Worm (Caenorhabditis elegans) whole organism, mixed stage, embryonic: ENCODE results near the gene rpc-11.

Source experiments
- M03D4.4 ChIP-seq: sonication (generic microtip); optimal IDR thresholded peaks from 2 replicates; lab custom pipeline; 2017; ENCODE audit warnings: mild to moderate bottlenecking, missing genetic modification characterization, missing compliant biosample characterization
- bed-3 ChIP-seq: fragments of 200-800 bp; sonication (Bioruptor generic); optimal IDR thresholded peaks from 3 replicates; lab custom pipeline; 2018; ENCODE audit warnings: mild to moderate bottlenecking, missing genetic modification characterization, moderate library complexity, missing compliant biosample characterization
- blmp-1 ChIP-seq: fragments of 150-350 bp; optimal IDR thresholded peaks from 2 replicates; lab custom pipeline; 2014; ENCODE audit warnings: missing biosample characterization, missing genetic modification characterization
- ceh-43 ChIP-seq: fragments of 200-800 bp; sonication (Bioruptor generic); optimal IDR thresholded peaks from 2 replicates; lab custom pipeline; 2018; ENCODE audit warnings: mild to moderate bottlenecking, missing genetic modification characterization, moderate library complexity, missing compliant biosample characterization
- ceh-83 ChIP-seq: fragments of 200-800 bp; sonication (Bioruptor generic); optimal IDR thresholded peaks from 2 replicates; lab custom pipeline; 2018; ENCODE audit warnings: mild to moderate bottlenecking, missing genetic modification characterization, missing compliant biosample characterization
- cnd-1 ChIP-seq: fragments of 200-800 bp; sonication (Bioruptor generic); optimal IDR thresholded peaks from 2 replicates; lab custom pipeline; 2018; ENCODE audit warnings: mild to moderate bottlenecking, missing genetic modification characterization, missing compliant biosample characterization
- drap-1 ChIP-seq: fragments of 200-800 bp; sonication (Bioruptor generic); optimal IDR thresholded peaks from 3 replicates; lab custom pipeline; 2018; ENCODE audit warnings: mild to moderate bottlenecking, missing genetic modification characterization, missing compliant biosample characterization
- elt-1 ChIP-seq: sonication (generic microtip); optimal IDR thresholded peaks from 2 replicates; lab custom pipeline; 2017; ENCODE audit warnings: missing genetic modification characterization, mild to moderate bottlenecking, missing compliant biosample characterization, antibody characterized with exemption, moderate library complexity, borderline replicate concordance; ENCODE audit not compliant: insufficient read depth
- elt-3 ChIP-seq: fragments of 150-350 bp; optimal IDR thresholded peaks from 2 replicates; lab custom pipeline; 2014; ENCODE audit warnings: missing biosample characterization, missing genetic modification characterization
- flh-1 ChIP-seq: fragments of 200-800 bp; sonication (Bioruptor generic); optimal IDR thresholded peaks from 2 replicates; lab custom pipeline; 2018; ENCODE audit warnings: mild to moderate bottlenecking, missing genetic modification characterization, moderate library complexity, missing compliant biosample characterization
- ham-2 ChIP-seq: fragments of 200-800 bp; sonication (Bioruptor generic); optimal IDR thresholded peaks from 2 replicates; lab custom pipeline; 2018; ENCODE audit warnings: mild to moderate bottlenecking, missing genetic modification characterization, missing compliant biosample characterization
- hlh-1 ChIP-seq: fragments of 150-350 bp; optimal IDR thresholded peaks from 2 replicates; lab custom pipeline; 2014; ENCODE audit warnings: missing biosample characterization, missing genetic modification reagents, missing genetic modification characterization
- lin-13 ChIP-seq: fragments of 150-350 bp; optimal IDR thresholded peaks from 2 replicates; lab custom pipeline; 2014; ENCODE audit warnings: missing biosample characterization, missing genetic modification characterization
- lin-32 ChIP-seq: fragments of 200-800 bp; sonication (Bioruptor generic); optimal IDR thresholded peaks from 2 replicates; lab custom pipeline; 2018; ENCODE audit warnings: mild to moderate bottlenecking, missing genetic modification characterization, missing compliant biosample characterization
- lsy-2 ChIP-seq: fragments of 150-350 bp; optimal IDR thresholded peaks from 2 replicates; lab custom pipeline; 2014; ENCODE audit warnings: missing biosample characterization, missing genetic modification characterization
- mab-5 ChIP-seq: fragments of 150-350 bp; optimal IDR thresholded peaks from 2 replicates; lab custom pipeline; 2014; ENCODE audit warnings: missing biosample characterization, missing genetic modification characterization
- mls-2 ChIP-seq: sonication (generic microtip); optimal IDR thresholded peaks from 2 replicates; lab custom pipeline; 2016; ENCODE audit warnings: mild to moderate bottlenecking, missing genetic modification characterization, moderate library complexity, missing compliant biosample characterization
- nhr-2 ChIP-seq: fragments of 150-350 bp; optimal IDR thresholded peaks from 2 replicates; lab custom pipeline; 2014; ENCODE audit warnings: missing biosample characterization, missing genetic modification characterization
- nhr-237 ChIP-seq: fragments of 150-350 bp; optimal IDR thresholded peaks from 2 replicates; lab custom pipeline; 2014; ENCODE audit warnings: missing biosample characterization, missing genetic modification characterization
- nhr-28 ChIP-seq: fragments of 150-350 bp; optimal IDR thresholded peaks from 2 replicates; lab custom pipeline; 2014; ENCODE audit warnings: missing biosample characterization, missing genetic modification characterization
- nhr-76 ChIP-seq: sonication (generic microtip); optimal IDR thresholded peaks from 2 replicates; lab custom pipeline; 2017; ENCODE audit warnings: missing biosample characterization, missing genetic modification characterization
- pha-4 ChIP-seq: fragments of 150-350 bp; optimal IDR thresholded peaks from 2 replicates; lab custom pipeline; 2018; ENCODE audit warnings: missing biosample characterization, missing genetic modification reagents, missing genetic modification characterization
- sem-2 ChIP-seq: fragments of 200-800 bp; sonication (Bioruptor generic); optimal IDR thresholded peaks from 2 replicates; lab custom pipeline; 2018; ENCODE audit warnings: mild to moderate bottlenecking, missing genetic modification characterization, missing compliant biosample characterization
- snpc-4 ChIP-seq: fragments of 150-350 bp; optimal IDR thresholded peaks from 2 replicates; lab custom pipeline; 2014; ENCODE audit warnings: missing biosample characterization, missing genetic modification characterization
- sptf-1 ChIP-seq: sonication (generic microtip); optimal IDR thresholded peaks from 2 replicates; lab custom pipeline; 2017; ENCODE audit warnings: mild to moderate bottlenecking, missing genetic modification characterization, moderate library complexity, missing compliant biosample characterization
- tbx-8 ChIP-seq: fragments of 200-800 bp; sonication (Bioruptor generic); optimal IDR thresholded peaks from 2 replicates; lab custom pipeline; 2018; ENCODE audit warnings: mild to moderate bottlenecking, missing genetic modification characterization, moderate library complexity, missing compliant biosample characterization
- unc-120 ChIP-seq: sonication (generic microtip); optimal IDR thresholded peaks from 2 replicates; lab custom pipeline; 2017; ENCODE audit warnings: missing genetic modification characterization, missing compliant biosample characterization; ENCODE audit not compliant: poor library complexity, severe bottlenecking
- unc-39 ChIP-seq: fragments of 150-350 bp; optimal IDR thresholded peaks from 2 replicates; lab custom pipeline; 2014; ENCODE audit warnings: missing biosample characterization, missing genetic modification characterization
- unc-62 ChIP-seq: fragments of 150-350 bp; optimal IDR thresholded peaks from 2 replicates; lab custom pipeline; 2014; ENCODE audit warnings: missing biosample characterization, missing genetic modification reagents, missing genetic modification characterization

rpc-11 gene

DNA sequence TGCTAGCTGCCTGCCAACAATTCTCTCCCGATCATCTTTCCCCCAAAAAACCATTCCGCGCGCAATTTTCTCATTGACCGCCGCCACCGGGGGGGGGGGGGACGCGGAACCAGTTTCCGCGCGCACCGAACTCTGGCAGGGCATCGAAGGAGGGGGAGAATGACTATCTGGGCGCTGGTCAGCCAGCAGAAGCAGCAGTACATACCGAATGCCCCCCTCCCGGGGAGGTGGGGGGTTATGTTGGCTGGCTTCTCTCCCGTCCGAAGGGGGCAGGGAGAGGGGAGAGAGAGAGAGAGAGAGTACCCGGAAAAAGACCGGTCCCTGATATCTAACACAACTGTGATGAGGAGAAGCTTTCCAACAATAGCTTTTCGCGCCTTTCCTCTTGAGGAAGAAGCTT, 32.1 kb downstream of the rpc-11 start:
- peak; percentile 65 for TF ChIP-seq sptf-1 (tag; lab: Kevin White, UChicago)
- TF ChIP-seq cnd-1: peak; percentile 42
- TF ChIP-seq M03D4.4: peak; percentile 55
- TF ChIP-seq mls-2: peak; percentile 63
- TF ChIP-seq unc-120 (tag; lab: Kevin White, UChicago): no peak
- TF ChIP-seq ham-2 (GFP tag; lab: Kevin White, UChicago): peak; percentile 46
- TF ChIP-seq drap-1: peak; percentile 28
- peak; percentile 36 for TF ChIP-seq bed-3
- no peak for TF ChIP-seq blmp-1 (tag; lab: Kevin White, UChicago)
- no peak for TF ChIP-seq nhr-28 (tag; lab: Kevin White, UChicago)

DNA sequence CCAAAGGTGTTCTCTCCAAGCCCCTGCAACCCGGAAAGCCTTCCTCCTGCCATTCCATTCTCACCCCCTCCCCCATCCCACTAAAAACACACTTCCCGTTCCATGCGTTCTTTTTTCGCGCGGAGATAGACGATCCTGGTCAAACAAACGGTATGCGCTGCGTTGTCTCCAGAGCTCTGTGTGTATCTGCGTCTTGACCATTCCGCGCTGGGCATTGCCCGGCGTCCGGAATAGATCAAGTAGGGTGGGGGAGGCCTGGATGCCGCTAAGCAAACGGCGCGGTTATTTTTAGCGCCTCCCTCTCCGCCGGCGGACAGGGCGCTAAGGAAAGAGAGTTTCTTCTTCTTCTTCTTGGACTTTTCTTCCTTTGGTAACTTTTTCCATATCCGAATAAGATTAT, 34.6 kb downstream of the rpc-11 start:
- TF ChIP-seq pha-4 (peak; percentile 51), ceh-43 (GFP tag; lab: Kevin White, UChicago) (no peak)

DNA sequence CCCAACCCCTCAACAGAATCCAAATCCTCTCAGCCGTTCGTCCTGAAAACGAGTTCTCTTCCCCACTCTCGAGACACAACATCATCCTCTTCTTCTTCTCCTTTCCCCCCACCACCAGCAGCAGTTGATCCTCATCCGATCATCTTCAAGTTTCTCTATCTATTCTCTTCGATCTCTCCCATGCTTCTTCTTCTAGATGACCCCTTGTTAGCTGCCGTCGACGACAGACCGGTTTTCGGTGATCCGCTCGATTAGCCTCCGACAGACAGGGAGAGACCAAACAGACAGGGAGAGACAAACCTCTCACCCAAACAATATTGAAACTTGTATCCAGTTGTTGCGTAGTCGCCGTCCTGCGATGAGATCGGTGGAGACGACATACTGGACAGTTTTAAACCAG, 38.5 kb downstream of the rpc-11 start:
- TF ChIP-seq lsy-2 (tag; lab: Kevin White, UChicago): no peak
- no peak for TF ChIP-seq lin-13

DNA sequence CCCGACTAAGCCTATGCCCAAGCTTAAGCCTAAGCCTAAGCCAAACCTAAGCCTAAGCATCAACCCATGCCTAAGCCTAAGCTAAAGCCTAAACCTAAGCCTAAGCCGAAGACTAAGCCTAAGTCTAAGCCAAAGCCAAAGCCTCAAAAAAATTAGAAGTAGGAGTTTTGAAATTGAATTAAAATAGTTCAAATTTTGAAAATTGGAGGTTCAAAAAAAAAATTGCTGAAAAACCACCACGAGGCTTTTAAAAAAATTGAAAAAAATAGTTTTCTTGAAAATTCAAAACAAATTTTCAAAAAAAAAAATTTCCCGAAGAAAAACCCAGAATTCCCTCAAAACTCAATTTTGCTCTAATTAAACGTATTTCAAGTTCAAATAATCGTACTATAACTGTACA, 42.8 kb downstream of the rpc-11 start:
- no peak for TF ChIP-seq nhr-237
- no peak for TF ChIP-seq unc-39
- no peak for TF ChIP-seq tbx-8 (GFP tag; lab: Kevin White, UChicago)
- no peak for TF ChIP-seq flh-1 (GFP tag; lab: Kevin White, UChicago)
- TF ChIP-seq nhr-28 (tag; lab: Kevin White, UChicago): no peak
- TF ChIP-seq unc-120 (tag; lab: Kevin White, UChicago): no peak
- no peak for TF ChIP-seq sem-2 (GFP tag; lab: Kevin White, UChicago)
- no peak for TF ChIP-seq lin-32 (GFP tag; lab: Kevin White, UChicago)
- no peak for TF ChIP-seq ceh-83
- no peak for TF ChIP-seq lin-13
- no peak for TF ChIP-seq drap-1
- no peak for TF ChIP-seq snpc-4 (tag; lab: Kevin White, UChicago)
- TF ChIP-seq M03D4.4: no peak
- no peak for TF ChIP-seq lsy-2 (tag; lab: Kevin White, UChicago)
- no peak for TF ChIP-seq blmp-1 (tag; lab: Kevin White, UChicago)
- TF ChIP-seq mab-5 (tag; lab: Kevin White, UChicago): no peak
- no peak for TF ChIP-seq elt-3 (tag; lab: Kevin White, UChicago)
- no peak for TF ChIP-seq nhr-2 (tag; lab: Kevin White, UChicago)
- no peak for TF ChIP-seq unc-62 (GFP tag; lab: Kevin White, UChicago)
- no peak for TF ChIP-seq nhr-76 (tag; lab: Kevin White, UChicago)

DNA sequence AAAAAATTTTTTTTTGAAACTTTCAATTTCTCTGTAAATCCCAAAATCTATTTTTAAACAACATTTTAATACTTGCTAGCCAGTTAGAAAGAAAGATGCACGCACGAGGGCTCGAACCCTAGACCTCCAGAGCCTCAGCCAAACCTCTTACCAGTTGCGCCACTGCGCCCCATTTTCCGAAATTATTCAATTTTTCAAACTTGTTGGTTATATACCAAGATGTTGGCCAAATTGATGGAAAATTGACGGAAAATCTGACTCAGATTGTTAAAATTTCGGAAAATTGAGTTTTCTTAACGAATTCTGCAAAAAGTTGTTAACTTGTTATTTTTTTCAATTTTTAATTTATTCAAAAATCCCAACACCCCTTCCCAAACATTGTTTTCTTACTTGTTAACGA, 44.1 kb downstream of the rpc-11 start:
- TF ChIP-seq blmp-1 (tag; lab: Kevin White, UChicago) (no peak), nhr-76 (tag; lab: Kevin White, UChicago) (no peak), unc-120 (tag; lab: Kevin White, UChicago) (no peak), ceh-43 (GFP tag; lab: Kevin White, UChicago) (no peak), hlh-1 (tag; lab: Kevin White, UChicago) (no peak), mab-5 (tag; lab: Kevin White, UChicago) (no peak), elt-3 (tag; lab: Kevin White, UChicago) (no peak), elt-1 (tag; lab: Kevin White, UChicago) (no peak), drap-1 (no peak)
- TF ChIP-seq, all 35 proteins: peak for 0

DNA sequence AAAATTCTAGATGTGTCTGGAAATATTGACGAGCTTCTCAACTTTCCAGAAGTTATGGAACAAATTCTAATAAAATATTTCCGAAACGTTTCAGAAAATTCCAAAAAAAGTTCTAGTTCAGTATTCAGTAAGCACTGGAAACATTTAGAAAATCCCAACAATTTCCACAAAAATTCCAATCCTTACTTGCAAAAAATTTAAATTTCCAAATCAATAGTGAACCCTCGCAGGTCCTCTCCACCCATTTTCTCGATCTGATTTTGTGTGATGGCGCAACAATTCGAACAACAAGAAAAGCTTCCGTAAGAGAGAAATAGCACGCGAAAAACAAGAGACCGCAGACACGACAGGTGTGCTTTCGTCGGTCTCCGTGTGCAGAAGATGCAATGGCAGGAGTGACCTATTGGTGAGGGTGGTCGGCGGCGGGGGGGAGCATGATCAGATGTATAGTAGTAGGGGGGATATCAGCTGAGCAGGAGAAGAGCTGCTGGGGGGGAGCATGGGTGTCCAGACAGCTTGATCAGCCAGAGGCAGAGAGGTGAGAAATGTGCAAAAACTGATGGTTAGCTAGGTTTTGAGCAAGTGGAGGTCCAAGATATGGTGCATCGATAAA, 48.1 kb downstream of the rpc-11 start:
- TF ChIP-seq M03D4.4 (peak; percentile 11), unc-120 (tag; lab: Kevin White, UChicago) (peak; percentile 21), flh-1 (GFP tag; lab: Kevin White, UChicago) (no peak), pha-4 (no peak), lsy-2 (tag; lab: Kevin White, UChicago) (no peak), hlh-1 (tag; lab: Kevin White, UChicago) (peak; percentile 94), unc-39 (no peak), snpc-4 (tag; lab: Kevin White, UChicago) (no peak), cnd-1 (peak; percentile 44), lin-32 (GFP tag; lab: Kevin White, UChicago) (peak; percentile 80), unc-62 (GFP tag; lab: Kevin White, UChicago) (no peak)
- TF ChIP-seq, all 35 proteins: peak for 5
